Fruit fly (Drosophila melanogaster) whole organism, pupa: ENCODE results near the gene PyK.

ENCODE experiments used
- CG12605 ChIP-seq: fragments of 200-800 bp; sonication (Bioruptor generic); IDR thresholded peaks from 2 replicates; pipeline ENCODE4 v1.3.6; 2022; ENCODE audit warnings: missing biosample characterization, missing genetic modification characterization
- CG13204 ChIP-seq: fragments of 200-800 bp; sonication (Bioruptor generic); optimal IDR thresholded peaks from 2 replicates; lab custom pipeline; 2018; ENCODE audit warnings: missing biosample characterization, mild to moderate bottlenecking, missing genetic modification characterization, moderate library complexity
- CG14655 ChIP-seq: fragments of 200-800 bp; sonication (Bioruptor generic); optimal IDR thresholded peaks from 3 replicates; lab custom pipeline; 2017; ENCODE audit warnings: mild to moderate bottlenecking, missing biosample characterization, missing genetic modification reagents, missing genetic modification characterization
- CG34367 ChIP-seq: fragments of 200-800 bp; sonication (Bioruptor generic); optimal IDR thresholded peaks from 2 replicates; lab custom pipeline; 2018; ENCODE audit warnings: missing biosample characterization, mild to moderate bottlenecking, missing genetic modification characterization
- CG4496 ChIP-seq: fragments of 200-800 bp; sonication (Bioruptor generic); IDR thresholded peaks from 3 replicates; pipeline ENCODE4 v1.3.6; 2022; ENCODE audit warnings: missing biosample characterization, missing genetic modification characterization
- CG8159 ChIP-seq: fragments of 200-800 bp; sonication (Bioruptor generic); optimal IDR thresholded peaks from 3 replicates; lab custom pipeline; 2018; ENCODE audit warnings: missing biosample characterization, mild to moderate bottlenecking, missing genetic modification characterization, moderate library complexity
- Ets98B ChIP-seq: fragments of 200-800 bp; sonication (Bioruptor generic); IDR thresholded peaks from 2 replicates; pipeline ENCODE4 v1.3.6; 2022; ENCODE audit warnings: missing biosample characterization, missing genetic modification characterization
- Pif1A ChIP-seq: fragments of 200-800 bp; sonication (Bioruptor generic); optimal IDR thresholded peaks from 3 replicates; lab custom pipeline; 2016; ENCODE audit warnings: missing biosample characterization, missing genetic modification characterization
- Pif1B ChIP-seq: fragments of 200-800 bp; sonication (Bioruptor generic); optimal IDR thresholded peaks from 3 replicates; lab custom pipeline; 2016; ENCODE audit warnings: missing biosample characterization, missing genetic modification characterization
- Snoo ChIP-seq: fragments of 200-800 bp; sonication (Bioruptor generic); optimal IDR thresholded peaks from 3 replicates; lab custom pipeline; 2017; ENCODE audit warnings: missing biosample characterization, mild to moderate bottlenecking, missing genetic modification characterization, inconsistent platforms
- fd96Ca ChIP-seq: fragments of 200-800 bp; sonication (Bioruptor generic); IDR thresholded peaks from 3 replicates; pipeline ENCODE4 v1.3.6; 2022; ENCODE audit warnings: missing biosample characterization, missing genetic modification characterization

DNA sequence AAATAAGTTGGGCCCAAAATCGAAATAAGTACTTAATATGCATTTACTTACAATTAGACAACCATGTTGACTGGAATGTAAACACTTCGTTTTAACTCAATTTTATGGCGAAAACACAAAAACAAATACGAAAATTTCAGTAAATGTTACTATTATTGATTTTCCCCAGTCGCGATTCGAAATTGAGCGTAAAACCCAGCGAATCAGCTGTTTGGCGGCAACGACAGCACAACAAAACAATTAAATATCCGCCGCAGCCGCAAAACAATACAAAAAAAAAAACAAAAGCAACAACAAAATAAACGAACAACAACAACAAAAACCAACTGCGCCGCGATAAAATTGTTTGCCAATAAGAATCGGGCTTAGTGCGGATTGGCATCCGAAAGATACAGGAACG is 22.3 kb downstream of the PyK start, which contains the start of the genes CAH8 and CG7059:
- TF ChIP-seq Pif1A (no peak), fd96Ca (no peak), CG13204 (no peak), Snoo (no peak), Pif1B (GFP tag; lab: Kevin White, UChicago) (no peak), CG12605 (GFP tag; lab: Robert Waterston, UW) (0 out of 2 replicates have a peak, but pooled peaks have one; percentile 11), Ets98B (GFP tag; lab: Robert Waterston, UW) (no peak), CG4496 (GFP tag; lab: Robert Waterston, UW) (no peak), CG34367 (tag; lab: Kevin White, UChicago) (no peak), CG8159 (tag; lab: Kevin White, UChicago) (no peak), CG14655 (GFP tag; lab: Kevin White, UChicago) (no peak)
